Worm (Caenorhabditis elegans) whole organism, midembryonic: ENCODE results near the gene nas-16.

Source experiments
- T22C8.4 ChIP-seq: fragments of 200-800 bp; sonication (Bioruptor generic); IDR thresholded peaks from 2 replicates; pipeline ENCODE4 v1.3.6; 2022; ENCODE audit warnings: missing genetic modification characterization, missing compliant biosample characterization
- flt-1 ChIP-seq: fragments of 200-800 bp; sonication (Bioruptor generic); IDR thresholded peaks from 2 replicates; pipeline ENCODE4 v1.3.6; 2022; ENCODE audit warnings: missing genetic modification characterization, missing compliant biosample characterization
- klf-2 ChIP-seq: fragments of 200-800 bp; sonication (Bioruptor generic); conservative IDR thresholded peaks from 2 replicates; pipeline ENCODE4 v1.3.6; 2022; ENCODE audit warnings: missing genetic modification reagents, missing genetic modification characterization, missing compliant biosample characterization
- tab-1 ChIP-seq: fragments of 200-800 bp; sonication (Bioruptor generic); IDR thresholded peaks from 2 replicates; pipeline ENCODE4 v1.3.6; 2022; ENCODE audit warnings: missing genetic modification characterization, missing compliant biosample characterization
- ztf-23 ChIP-seq: fragments of 200-800 bp; sonication (Bioruptor generic); IDR thresholded peaks from 2 replicates; pipeline ENCODE4 v1.3.6; 2022; ENCODE audit warnings: missing genetic modification reagents, missing genetic modification characterization, missing compliant biosample characterization

DNA sequence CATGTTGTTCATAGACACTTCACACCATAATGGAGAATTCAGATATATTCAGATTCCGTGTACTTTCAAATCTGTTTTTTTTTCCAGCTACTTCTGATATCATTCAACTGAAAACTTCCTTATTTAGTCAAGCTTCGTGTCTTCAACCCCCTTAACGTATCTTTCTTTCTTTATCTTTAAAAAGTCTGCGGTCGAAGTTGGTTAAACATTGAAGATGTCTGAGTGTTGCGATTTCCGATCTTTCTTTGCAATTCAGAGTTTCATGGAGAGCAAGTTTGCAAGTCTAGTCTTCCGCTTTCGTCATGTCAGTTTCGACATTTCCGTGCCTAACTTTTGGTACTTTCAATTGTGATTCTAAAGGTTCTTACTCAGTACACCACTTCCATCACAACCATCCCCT, 43.1 kb downstream of the nas-16 start:
- TF ChIP-seq tab-1 (GFP tag; lab: Robert Waterston, UW) (no peak), ztf-23 (GFP tag; lab: Robert Waterston, UW) (no peak), T22C8.4 (GFP tag; lab: Robert Waterston, UW) (no peak), klf-2 (GFP tag; lab: Robert Waterston, UW) (no peak), flt-1 (GFP tag; lab: Robert Waterston, UW) (no peak)
